Worm (Caenorhabditis elegans) whole organism, L4 larva: ENCODE measurements around the gene F10D7.3.

Experiments
- D1046.2 ChIP-seq: fragments of 200-800 bp; sonication (Bioruptor generic); IDR thresholded peaks from 2 replicates; pipeline ENCODE4 v1.3.6; 2022; ENCODE audit warnings: missing genetic modification characterization, missing compliant biosample characterization
- F10B5.3 ChIP-seq: sonication (generic microtip); optimal IDR thresholded peaks from 2 replicates; lab custom pipeline; 2016; ENCODE audit warnings: mild to moderate bottlenecking, missing genetic modification characterization, missing compliant biosample characterization
- F37D6.2 ChIP-seq: sonication (generic microtip); optimal IDR thresholded peaks from 2 replicates; lab custom pipeline; 2016; ENCODE audit warnings: mild to moderate bottlenecking, missing genetic modification characterization, missing compliant biosample characterization
- T20F7.1 ChIP-seq: fragments of 200-800 bp; sonication (Bioruptor generic); optimal IDR thresholded peaks from 2 replicates; lab custom pipeline; 2018; ENCODE audit warnings: mild to moderate bottlenecking, missing genetic modification characterization, missing compliant biosample characterization
- Y75B8A.6 ChIP-seq: fragments of 200-800 bp; sonication (Bioruptor generic); IDR thresholded peaks from 2 replicates; pipeline ENCODE4 v1.3.6; 2022; ENCODE audit warnings: missing genetic modification reagents, missing genetic modification characterization, missing compliant biosample characterization
- aha-1 ChIP-seq: fragments of 150-350 bp; peaks from one replicate; lab custom pipeline; 2014; ENCODE audit warnings: missing biosample characterization, missing genetic modification characterization
- aly-2 ChIP-seq: sonication (generic microtip); optimal IDR thresholded peaks from 2 replicates; lab custom pipeline; 2018; ENCODE audit warnings: missing biosample characterization, missing genetic modification characterization
- ama-1 ChIP-seq: fragments of 150-350 bp; optimal IDR thresholded peaks from 2 replicates; lab custom pipeline; 2014; ENCODE audit warnings: inconsistent platforms, mixed read lengths
- ceh-44 ChIP-seq: fragments of 200-800 bp; sonication (Bioruptor generic); IDR thresholded peaks from 2 replicates; pipeline ENCODE4 v1.3.6; 2022; ENCODE audit warnings: missing genetic modification reagents, missing genetic modification characterization, missing compliant biosample characterization
- ces-1 ChIP-seq: fragments of 150-350 bp; sonication (generic microtip); optimal IDR thresholded peaks from 4 replicates; lab custom pipeline; 2014; ENCODE audit warnings: missing biosample characterization, missing genetic modification reagents, missing genetic modification characterization
- cey-2 ChIP-seq: sonication (generic microtip); optimal IDR thresholded peaks from 3 replicates; lab custom pipeline; 2017; ENCODE audit warnings: missing genetic modification characterization, mild to moderate bottlenecking, missing compliant biosample characterization, antibody characterized with exemption, borderline replicate concordance; ENCODE audit not compliant: insufficient read depth
- daf-19 ChIP-seq: fragments of 200-800 bp; sonication (Bioruptor generic); conservative IDR thresholded peaks from 2 replicates; pipeline ENCODE4 v1.3.6; 2022; ENCODE audit warnings: missing genetic modification characterization, missing compliant biosample characterization
- egl-27 ChIP-seq: sonication (generic microtip); optimal IDR thresholded peaks from 3 replicates; lab custom pipeline; 2017; ENCODE audit warnings: missing biosample characterization, missing genetic modification reagents, missing genetic modification characterization
- egl-43 ChIP-seq: fragments of 200-800 bp; sonication (Bioruptor generic); IDR thresholded peaks from 2 replicates; pipeline ENCODE4 v1.3.6; 2022; ENCODE audit warnings: missing genetic modification reagents, missing genetic modification characterization, missing compliant biosample characterization
- fkh-10 ChIP-seq: fragments of 150-350 bp; optimal IDR thresholded peaks from 2 replicates; lab custom pipeline; 2014; ENCODE audit warnings: missing biosample characterization, missing genetic modification reagents, missing genetic modification characterization
- hif-1 ChIP-seq, 2 experiments: sonication (generic microtip); optimal IDR thresholded peaks; 2 replicates each; lab custom pipeline; 2016 to 2017; ENCODE audit warnings: missing compliant biosample characterization in 2 of 2, missing genetic modification characterization in 2 of 2, missing genetic modification reagents in 2 of 2, missing genotype in 2 of 2, mild to moderate bottlenecking in 1 of 2
- hlh-11 ChIP-seq: fragments of 200-800 bp; sonication (Bioruptor generic); optimal IDR thresholded peaks from 2 replicates; lab custom pipeline; 2018; ENCODE audit warnings: mild to moderate bottlenecking, missing genetic modification characterization, missing compliant biosample characterization
- madf-5 ChIP-seq, 2 experiments: fragments of 200-800 bp; sonication (Bioruptor generic); IDR thresholded peaks; 2 replicates each; pipeline ENCODE4 v1.3.6; 2022; ENCODE audit warnings: missing compliant biosample characterization in 2 of 2, missing genetic modification characterization in 2 of 2
- mep-1 ChIP-seq: fragments of 150-350 bp; sonication (generic microtip); optimal IDR thresholded peaks from 3 replicates; lab custom pipeline; 2014; ENCODE audit warnings: missing biosample characterization, missing genetic modification characterization
- mxl-2 ChIP-seq: fragments of 200-800 bp; sonication (Bioruptor generic); conservative IDR thresholded peaks from 2 replicates; pipeline ENCODE4 v1.3.6; 2022; ENCODE audit warnings: missing genetic modification reagents, missing genetic modification characterization, missing compliant biosample characterization
- nhr-102 ChIP-seq: sonication (generic microtip); optimal IDR thresholded peaks from 2 replicates; lab custom pipeline; 2016; ENCODE audit warnings: mild to moderate bottlenecking, missing genetic modification characterization, moderate library complexity, missing compliant biosample characterization
- nhr-237 ChIP-seq: sonication (generic microtip); optimal IDR thresholded peaks from 2 replicates; lab custom pipeline; 2017; ENCODE audit warnings: missing biosample characterization, missing genetic modification characterization
- nhr-48 ChIP-seq: sonication (generic microtip); optimal IDR thresholded peaks from 2 replicates; lab custom pipeline; 2016; ENCODE audit warnings: mild to moderate bottlenecking, missing genetic modification characterization, missing compliant biosample characterization
- nhr-6 ChIP-seq: fragments of 150-350 bp; optimal IDR thresholded peaks from 2 replicates; lab custom pipeline; 2014; ENCODE audit warnings: missing biosample characterization, missing genetic modification characterization
- nhr-76 ChIP-seq: fragments of 150-350 bp; optimal IDR thresholded peaks from 2 replicates; lab custom pipeline; 2014; ENCODE audit warnings: missing biosample characterization, missing genetic modification characterization
- pha-4 ChIP-seq, 2 experiments: fragments of 150-350 bp in 1 of 2; fragments of 200-800 bp in 1 of 2; sonication (Bioruptor generic) in 1 of 2; IDR thresholded peaks in 1 of 2; optimal IDR thresholded peaks in 1 of 2; 2 replicates each; pipeline versions ENCODE4 v1.3.6 to Lab custom; 2014 to 2022; ENCODE audit warnings: missing genetic modification characterization in 2 of 2, missing genetic modification reagents in 2 of 2, missing biosample characterization in 1 of 2, missing compliant biosample characterization in 1 of 2
- sdz-12 ChIP-seq: fragments of 200-800 bp; sonication (Bioruptor generic); optimal IDR thresholded peaks from 2 replicates; lab custom pipeline; 2018; ENCODE audit warnings: mild to moderate bottlenecking, missing genetic modification characterization, missing compliant biosample characterization
- snpc-1.2 ChIP-seq: fragments of 200-800 bp; sonication (Bioruptor generic); IDR thresholded peaks from 2 replicates; pipeline ENCODE4 v1.3.6; 2022; ENCODE audit warnings: missing genetic modification reagents, missing genetic modification characterization, missing compliant biosample characterization
- spr-1 ChIP-seq: sonication (generic microtip); optimal IDR thresholded peaks from 2 replicates; lab custom pipeline; 2016; ENCODE audit warnings: mild to moderate bottlenecking, missing genetic modification characterization, missing compliant biosample characterization
- spr-3 ChIP-seq: fragments of 200-800 bp; sonication (Bioruptor generic); optimal IDR thresholded peaks from 2 replicates; lab custom pipeline; 2018; ENCODE audit warnings: mild to moderate bottlenecking, missing genetic modification characterization, missing compliant biosample characterization
- unc-62 ChIP-seq, 3 experiments: fragments of 150-350 bp in 1 of 3; sonication (generic microtip); optimal IDR thresholded peaks in 2 of 3; peaks in 1 of 3; 1 replicate in 1 of 3; 2 replicates in 2 of 3; lab custom pipeline; 2014 to 2017; ENCODE audit warnings: missing biosample characterization in 3 of 3, missing genetic modification characterization in 3 of 3, missing genetic modification reagents in 3 of 3, missing genotype in 1 of 3
- zag-1 ChIP-seq: fragments of 150-350 bp; optimal IDR thresholded peaks from 2 replicates; lab custom pipeline; 2014; ENCODE audit warnings: missing biosample characterization, missing genetic modification characterization
- zip-11 ChIP-seq: fragments of 200-800 bp; sonication (Bioruptor generic); IDR thresholded peaks from 2 replicates; pipeline ENCODE4 v1.3.6; 2022; ENCODE audit warnings: missing genetic modification characterization, missing compliant biosample characterization

F10D7.3 gene

DNA sequence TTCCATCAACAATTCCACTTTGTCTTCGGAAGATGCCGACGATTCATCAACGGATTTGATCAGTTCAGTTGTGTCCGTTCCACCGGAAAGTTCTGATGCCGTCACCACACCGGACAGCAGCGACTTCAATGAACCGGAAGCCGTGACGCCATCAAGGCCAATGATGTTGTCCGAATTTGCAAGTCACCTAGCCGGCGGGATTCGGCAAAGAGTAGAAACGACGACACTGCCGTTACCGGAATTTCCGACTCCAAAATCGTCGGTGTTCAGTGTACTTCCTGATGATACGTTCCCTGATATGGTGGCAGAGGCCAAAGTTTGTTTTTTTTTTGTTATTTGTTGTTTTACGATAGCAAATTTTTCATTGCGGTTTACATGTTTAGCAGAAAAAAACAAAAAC lies 10.9 kb downstream of the F10D7.3 start:
- TF ChIP-seq egl-43 (GFP tag; lab: Robert Waterston, UW) (no peak), aha-1 (peak; percentile 53), madf-5 (GFP tag; IDR thresholded peaks at IDR 0.05; lab: Robert Waterston, UW) (0 out of 4 replicates have a peak, but pooled peaks of 1 of the 2 experiments have one; percentile 54), F37D6.2 (tag; lab: Kevin White, UChicago) (no peak), mep-1 (tag; lab: Kevin White, UChicago) (no peak)
- TF ChIP-seq, all 104 proteins: peak for 2

DNA sequence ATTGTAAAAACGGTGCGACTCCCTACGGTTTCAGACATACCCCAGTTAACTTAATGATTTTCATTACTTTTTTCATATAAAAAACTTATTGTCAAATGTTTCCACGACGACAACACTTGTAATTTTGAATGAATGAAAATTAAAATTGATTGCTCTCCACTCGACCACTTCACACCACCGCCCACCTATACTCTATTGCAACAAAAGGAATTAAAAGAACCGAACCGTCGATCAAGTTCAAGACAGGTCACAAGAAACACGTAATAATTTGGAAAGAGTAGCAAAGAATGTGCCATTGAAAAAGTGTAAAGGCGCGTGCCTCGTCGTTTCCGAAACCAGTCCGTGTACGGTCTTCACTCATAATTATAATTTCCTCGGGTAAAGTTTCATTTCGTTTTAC lies 11.9 kb downstream of the F10D7.3 start, which contains the start of gene F10D7.11:
TSS of gene F10D7.11 (plus strand) at position 301 of the 400 bp plus-strand sequence.
- TF ChIP-seq madf-5 (GFP tag; IDR thresholded peaks at IDR 0.05; lab: Robert Waterston, UW) (no peak), nhr-102 (tag; lab: Kevin White, UChicago) (no peak), hif-1 (tag; optimal IDR thresholded peaks at IDR 0.05; lab: Kevin White, UChicago) (no peak), mxl-2 (GFP tag; lab: Robert Waterston, UW) (no peak), egl-43 (GFP tag; lab: Robert Waterston, UW) (no peak), nhr-76 (tag; lab: Kevin White, UChicago) (no peak), aha-1 (no peak), daf-19 (GFP tag; lab: Robert Waterston, UW) (no peak), F10B5.3 (no peak), ceh-44 (GFP tag; lab: Robert Waterston, UW) (no peak), spr-1 (no peak), nhr-6 (tag; lab: Kevin White, UChicago) (no peak), zip-11 (no peak), nhr-237 (tag; lab: Kevin White, UChicago) (no peak)

DNA sequence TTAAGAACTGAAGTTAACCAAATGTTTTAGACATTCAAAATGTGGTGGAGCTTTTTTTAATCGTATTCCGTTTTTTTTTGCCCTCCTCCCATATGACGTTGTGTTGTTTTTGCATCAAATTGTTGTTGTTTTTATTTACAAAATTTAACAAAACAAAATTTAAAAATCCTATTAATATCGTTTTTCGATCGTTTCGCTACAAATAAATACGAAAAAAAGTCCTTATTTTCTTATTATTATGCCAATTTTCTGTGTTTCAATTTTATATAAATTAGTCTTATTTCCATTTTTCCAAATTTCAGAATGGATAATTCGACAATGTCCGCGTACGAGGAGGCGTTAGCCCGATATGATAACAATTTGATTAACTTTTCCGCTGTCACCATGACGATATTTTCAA lies 15.0 kb downstream of the F10D7.3 start, which contains the start of gene npr-36:
TSS of gene npr-36 (plus strand) at position 301 of the 400 bp plus-strand sequence.
- peak in 1 of 2 experiments; percentile 77 for TF ChIP-seq unc-62 (GFP tag; optimal IDR thresholded peaks at IDR 0.05 in 1 of 2; lab: Kevin White, UChicago)
- TF ChIP-seq unc-62 (tag; optimal IDR thresholded peaks at IDR 0.05; lab: Kevin White, UChicago) = no peak
- TF ChIP-seq spr-3 (GFP tag; lab: Kevin White, UChicago) = no peak

DNA sequence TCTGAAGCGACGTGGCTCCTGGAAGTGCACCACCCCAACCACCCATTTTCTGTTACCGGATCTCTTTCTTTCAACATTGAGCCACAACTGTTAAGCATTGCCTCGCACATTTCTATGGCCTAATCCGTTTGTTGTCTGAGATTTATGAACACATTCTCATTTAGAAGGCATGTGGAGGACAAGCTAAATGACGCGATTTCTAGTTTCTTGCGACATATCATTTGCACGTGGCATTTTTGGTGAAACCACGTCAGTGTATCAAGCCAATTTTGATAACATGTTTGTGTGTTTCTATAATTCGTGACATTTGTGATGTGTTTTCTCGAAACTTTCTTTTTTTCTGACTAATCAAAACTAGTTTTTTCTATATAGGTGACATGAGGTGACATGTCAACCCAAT lies 17.7 kb downstream of the F10D7.3 start:
- no peak for TF ChIP-seq snpc-1.2 (GFP tag; lab: Robert Waterston, UW)
- no peak for TF ChIP-seq aly-2 (tag; lab: Kevin White, UChicago)
- no peak for TF ChIP-seq Y75B8A.6
- no peak for TF ChIP-seq ama-1 (lab: Kevin White, UChicago)
- no peak for TF ChIP-seq T20F7.1 (GFP tag; lab: Kevin White, UChicago)
- no peak for TF ChIP-seq zag-1 (tag; lab: Kevin White, UChicago)

DNA sequence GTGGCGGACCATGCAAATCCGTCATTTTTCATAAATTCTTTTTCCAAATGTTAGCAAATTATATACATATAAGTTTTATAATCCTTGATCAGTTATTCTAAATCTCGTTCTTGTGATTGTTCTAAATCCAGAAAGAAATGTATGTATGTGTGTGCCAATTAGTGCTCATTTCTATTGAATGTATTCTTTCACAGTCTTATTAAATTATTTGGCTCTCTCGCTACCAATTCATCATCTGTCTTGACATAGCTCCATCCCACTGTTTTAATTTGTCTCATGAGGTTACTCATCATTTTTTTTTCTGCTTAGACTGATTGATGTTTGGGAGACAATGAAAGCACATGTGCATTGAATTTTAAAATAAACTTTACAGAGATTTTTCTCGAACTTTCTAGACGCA lies 19.0 kb downstream of the F10D7.3 start:
- no peak for TF ChIP-seq ceh-44 (GFP tag; lab: Robert Waterston, UW)
- TF ChIP-seq T20F7.1 (GFP tag; lab: Kevin White, UChicago) = no peak
- TF ChIP-seq spr-1 = no peak
- no peak for TF ChIP-seq sdz-12 (GFP tag; lab: Kevin White, UChicago)
- no peak for TF ChIP-seq D1046.2 (GFP tag; lab: Robert Waterston, UW)
- no peak for TF ChIP-seq hlh-11 (tag; lab: Kevin White, UChicago)
- no peak for TF ChIP-seq egl-43 (GFP tag; lab: Robert Waterston, UW)
- TF ChIP-seq pha-4 (GFP tag; IDR thresholded peaks at IDR 0.05; lab: Robert Waterston, UW) = no peak
- no peak for TF ChIP-seq pha-4 (tag; optimal IDR thresholded peaks at IDR 0.05; lab: Kevin White, UChicago)
- TF ChIP-seq F37D6.2 (tag; lab: Kevin White, UChicago) = no peak

DNA sequence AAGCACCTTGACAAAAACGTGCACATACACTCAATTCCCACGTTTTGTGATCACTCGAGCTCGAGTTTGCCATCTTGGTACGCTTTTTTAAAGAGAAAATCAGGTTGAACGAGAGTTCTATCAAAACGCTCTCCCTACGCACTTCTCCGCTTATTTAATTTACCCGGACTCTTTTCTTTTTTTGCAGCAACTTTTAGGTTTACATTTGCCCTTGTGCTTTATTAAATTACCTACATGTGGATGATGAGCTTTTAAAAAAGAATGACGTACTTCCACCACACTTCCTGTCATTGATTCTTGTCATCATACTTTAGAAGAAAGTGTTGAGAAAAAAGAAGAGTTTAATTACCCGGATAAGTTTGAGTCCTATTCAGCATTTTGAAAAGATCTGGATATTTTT lies 22.3 kb downstream of the F10D7.3 start:
- TF ChIP-seq fkh-10 (GFP tag; lab: Kevin White, UChicago) (peak; percentile 48), aha-1 (peak; percentile 19), daf-19 (GFP tag; lab: Robert Waterston, UW) (no peak), ces-1 (GFP tag; lab: Kevin White, UChicago) (peak; percentile 78), nhr-48 (tag; lab: Kevin White, UChicago) (no peak), egl-27 (tag; lab: Kevin White, UChicago) (no peak), cey-2 (tag; lab: Kevin White, UChicago) (no peak)
- TF ChIP-seq, all 104 proteins: peak for 3
